Fruit fly (Drosophila melanogaster) Kc167 (cell line): ENCODE results near the gene CG11700.

Experiments used
- Myc ChIP-seq: fragments of >200 bp; optimal IDR thresholded peaks from 2 replicates; lab custom pipeline; 2017; ENCODE audit warnings: missing external identifiers
- Sin3A ChIP-seq: fragments of >200 bp; optimal IDR thresholded peaks from 2 replicates; lab custom pipeline; 2018; ENCODE audit warnings: missing external identifiers
- h ChIP-seq: fragments of >200 bp; optimal IDR thresholded peaks from 3 replicates; lab custom pipeline; 2018; ENCODE audit warnings: missing external identifiers
- insv ChIP-seq: fragments of >200 bp; optimal IDR thresholded peaks from 3 replicates; lab custom pipeline; 2018; ENCODE audit warnings: missing external identifiers
- psq ChIP-seq: fragments of >200 bp; optimal IDR thresholded peaks from 2 replicates; lab custom pipeline; 2017; ENCODE audit warnings: missing external identifiers
- ttk ChIP-seq: sonication (Bioruptor generic); optimal IDR thresholded peaks from 2 replicates; lab custom pipeline; 2017; ENCODE audit warnings: missing external identifiers

The CG11700 gene

dm6 chrX:6263614-6264130, 19.7 kb downstream of the CG11700 start:
- no peak for TF ChIP-seq Myc (lab: Kevin White, UChicago)
- no peak for TF ChIP-seq h (lab: Kevin White, UChicago)
- TF ChIP-seq ttk (lab: Kevin White, UChicago): no peak
- no peak for TF ChIP-seq insv (lab: Kevin White, UChicago)

- TF ChIP-seq h (lab: Kevin White, UChicago) (no peak), Sin3A (no peak), insv (lab: Kevin White, UChicago) (no peak)
These were observed 22.5 kb downstream of the CG11700 start, which contains the start of gene Josd for dm6 chrX:6260900-6261299. Josd (plus strand) TSS chrX:6261169.

dm6 chrX:6259696-6260095, 23.7 kb downstream of the CG11700 start:
- no peak for TF ChIP-seq insv (lab: Kevin White, UChicago)
- TF ChIP-seq h (lab: Kevin White, UChicago): no peak
- no peak for TF ChIP-seq psq (lab: Kevin White, UChicago)
- TF ChIP-seq ttk (lab: Kevin White, UChicago): no peak

- TF ChIP-seq Sin3A (no peak), ttk (lab: Kevin White, UChicago) (no peak)
These were observed 27.9 kb downstream of the CG11700 start, which contains the start of the genes Rbcn-3A and Spx for dm6 chrX:6255414-6255915. Rbcn-3A (minus strand) TSS chrX:6255487. Spx (plus strand) TSS chrX:6255822.

dm6 chrX:6254617-6255349, 28.6 kb downstream of the CG11700 start:
- TF ChIP-seq Sin3A (no peak), ttk (lab: Kevin White, UChicago) (no peak)

- TF ChIP-seq Myc (lab: Kevin White, UChicago): no peak
- TF ChIP-seq ttk (lab: Kevin White, UChicago): no peak
- no peak for TF ChIP-seq h (lab: Kevin White, UChicago)
- TF ChIP-seq psq (lab: Kevin White, UChicago): no peak
- no peak for TF ChIP-seq insv (lab: Kevin White, UChicago)
- no peak for TF ChIP-seq Sin3A
These were observed 29.7 kb downstream of the CG11700 start for dm6 chrX:6253701-6254100.

dm6 chrX:6252897-6253540, 30.4 kb downstream of the CG11700 start:
- TF ChIP-seq psq (lab: Kevin White, UChicago) (no peak), Myc (lab: Kevin White, UChicago) (no peak), h (lab: Kevin White, UChicago) (no peak), insv (lab: Kevin White, UChicago) (no peak), ttk (lab: Kevin White, UChicago) (no peak), Sin3A (no peak)

dm6 chrX:6237015-6237414, 46.4 kb downstream of the CG11700 start, which contains the start of gene CG14445:
CG14445 (plus strand) TSS chrX:6237315.
- TF ChIP-seq Sin3A: no peak
- TF ChIP-seq psq (lab: Kevin White, UChicago): no peak
